Fruit fly (Drosophila melanogaster) ovary, adult (tissue): ENCODE results near the gene CG10657.

Source experiments
- CG17801 ChIP-seq: fragments of 200-800 bp; optimal IDR thresholded peaks from 2 replicates; lab custom pipeline; 2019; ENCODE audit warnings: missing biosample characterization, mild to moderate bottlenecking, missing genetic modification characterization, moderate library complexity; ENCODE audit not compliant: partially characterized antibody

The CG10657 gene

DNA sequence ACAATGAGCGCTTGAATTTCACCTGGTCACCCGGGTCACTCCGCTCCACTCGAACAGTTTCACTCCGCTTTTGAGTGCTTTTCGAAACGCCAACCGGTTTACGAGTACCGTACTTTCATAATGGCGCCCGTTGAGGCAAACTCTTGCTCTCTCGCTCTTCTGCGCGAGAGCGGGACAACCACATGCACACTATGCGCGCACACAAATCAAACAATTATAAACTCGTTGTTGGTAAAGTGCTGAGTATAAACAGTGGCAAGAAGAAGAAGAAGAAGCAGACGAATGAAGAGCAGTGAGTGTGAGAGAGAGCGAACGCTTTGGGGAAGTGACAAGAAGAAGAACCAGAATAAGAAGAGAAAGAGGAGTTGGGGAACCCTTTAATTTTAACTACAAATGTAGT is 29.0 kb downstream of the CG10657 start, which contains the start of gene eyg:
TSS of gene eyg (minus strand) at position 6 of the 400 bp plus-strand sequence.
- no peak for TF ChIP-seq CG17801 (GFP tag; lab: Kevin White, UChicago)

DNA sequence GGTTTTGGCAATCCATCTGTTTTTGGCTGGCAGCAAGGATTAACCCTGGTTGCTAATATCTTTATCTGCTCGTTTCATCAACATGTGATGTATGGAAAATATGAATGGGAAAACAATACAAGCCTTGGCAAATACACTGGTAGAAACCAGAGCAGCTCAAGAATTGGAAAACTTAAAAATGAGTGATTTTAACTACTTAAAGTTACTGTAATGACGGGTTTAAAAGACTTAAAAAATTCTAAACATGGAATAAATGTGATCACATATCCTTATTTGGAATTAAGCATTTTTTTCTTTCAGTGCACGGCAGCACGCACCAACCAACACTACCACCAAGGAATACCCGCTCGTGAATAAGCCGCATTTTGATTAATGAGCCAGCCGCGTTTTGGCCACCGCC is 31.8 kb downstream of the CG10657 start:
- TF ChIP-seq CG17801 (GFP tag; lab: Kevin White, UChicago): no peak

DNA sequence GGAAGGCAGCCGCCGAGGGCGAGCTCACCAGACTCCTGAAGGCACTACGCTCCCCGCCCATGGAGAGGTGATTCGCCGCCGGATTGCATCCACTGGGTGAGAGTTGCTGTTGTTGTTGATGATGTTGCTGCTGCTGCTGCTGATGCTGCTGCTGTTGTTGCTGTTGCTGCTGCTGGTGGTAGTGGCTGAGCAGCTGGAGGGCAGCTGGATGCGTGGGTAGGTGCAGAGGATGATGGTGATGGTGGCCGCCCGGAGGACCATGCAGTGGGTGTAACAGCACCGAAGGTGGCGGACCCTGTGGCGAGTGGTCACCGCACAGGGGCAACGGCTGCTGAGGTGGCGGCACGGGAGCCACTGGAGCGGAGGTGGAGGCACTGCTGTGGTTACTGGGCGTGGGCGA is 33.4 kb downstream of the CG10657 start:
- no peak for TF ChIP-seq CG17801 (GFP tag; lab: Kevin White, UChicago)

DNA sequence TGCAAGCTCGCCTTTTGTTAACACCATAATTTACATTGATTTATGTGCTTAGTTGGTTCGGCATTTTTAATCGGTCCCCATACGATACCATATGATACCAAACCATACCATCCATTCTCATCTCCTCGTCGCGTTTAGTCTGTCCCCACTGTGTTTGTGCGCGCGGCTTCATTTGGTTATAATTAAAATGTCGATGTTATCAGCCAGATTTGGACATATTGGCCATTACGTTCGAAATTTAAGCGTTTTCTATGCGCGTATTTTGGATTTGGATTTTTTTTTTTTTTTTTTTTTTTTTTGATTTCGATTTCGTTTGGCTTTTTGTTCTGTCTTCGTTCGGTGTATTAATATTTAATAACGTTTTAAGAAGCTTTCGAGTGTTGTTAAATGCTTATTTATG is 35.1 kb downstream of the CG10657 start:
- no peak for TF ChIP-seq CG17801 (GFP tag; lab: Kevin White, UChicago)

DNA sequence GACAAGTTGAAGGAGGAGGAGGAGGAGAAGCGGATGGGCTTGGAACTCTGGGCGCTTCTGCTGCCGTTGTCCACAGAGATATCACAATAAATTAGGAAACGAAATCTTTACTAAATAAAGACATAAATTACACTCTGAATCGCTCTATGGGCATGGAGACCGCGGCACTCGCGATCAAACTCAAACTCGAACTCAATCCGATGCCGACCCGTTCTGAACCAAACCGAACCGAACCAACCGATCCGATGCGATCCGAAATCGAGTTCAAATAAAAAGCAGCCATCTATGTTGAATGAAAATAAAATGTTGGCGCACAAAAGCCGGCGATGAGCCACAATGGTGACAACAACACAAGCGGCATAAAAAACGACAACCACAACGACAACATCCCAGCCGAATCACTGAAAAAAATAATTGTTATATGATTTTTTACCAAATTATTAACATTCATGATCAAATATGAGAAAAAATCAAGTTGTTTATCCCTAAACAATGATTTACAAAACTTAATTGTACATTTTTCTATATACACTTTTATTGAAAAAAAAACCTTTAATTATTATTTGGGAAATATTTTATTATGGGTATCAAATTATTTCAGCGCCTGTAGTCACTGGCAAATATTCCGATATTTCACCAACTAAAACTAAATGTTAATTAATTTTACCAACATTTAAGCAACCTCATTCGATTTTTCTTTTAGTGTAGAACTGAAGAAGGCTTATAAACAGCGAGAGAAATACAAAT is 39.9 kb downstream of the CG10657 start:
- TF ChIP-seq CG17801 (GFP tag; lab: Kevin White, UChicago): no peak

DNA sequence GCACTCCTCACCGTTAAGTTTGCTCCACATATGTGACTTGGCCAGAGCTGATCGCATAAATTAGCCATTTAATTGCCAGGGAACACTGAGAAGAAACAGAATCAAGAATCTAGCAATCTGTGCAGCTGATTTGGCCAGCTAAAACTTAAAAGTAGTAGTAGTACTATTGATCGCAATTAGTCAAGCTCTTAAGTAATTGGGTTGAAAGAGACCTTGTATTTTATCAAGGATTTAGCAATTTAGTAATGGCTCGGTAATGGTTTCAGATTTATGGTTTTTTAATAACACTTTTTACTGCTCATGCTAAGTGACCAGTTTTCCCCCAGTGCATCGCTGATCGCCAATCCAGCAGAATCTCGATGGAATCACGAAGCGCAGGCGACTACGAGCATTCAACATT is 42.0 kb downstream of the CG10657 start:
- TF ChIP-seq CG17801 (GFP tag; lab: Kevin White, UChicago): no peak

DNA sequence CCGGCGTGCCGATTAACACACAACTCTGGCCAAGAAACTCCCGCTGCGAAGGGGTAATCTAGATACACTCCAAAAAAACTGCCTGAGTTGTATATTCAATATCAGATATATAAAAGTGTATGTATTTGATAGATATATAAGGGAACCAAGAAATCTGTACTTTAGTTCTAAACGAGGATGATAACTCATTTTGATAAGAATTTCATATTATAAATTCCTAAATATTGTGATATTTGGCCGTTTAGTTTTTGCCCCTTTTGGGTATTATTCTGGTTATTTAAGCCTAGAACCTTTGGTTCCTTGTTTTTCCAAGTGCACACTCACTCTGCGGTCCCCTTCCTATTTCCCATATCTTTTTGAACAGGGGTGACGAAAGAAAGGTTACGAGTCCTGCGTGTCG is 43.5 kb downstream of the CG10657 start:
- TF ChIP-seq CG17801 (GFP tag; lab: Kevin White, UChicago): no peak

DNA sequence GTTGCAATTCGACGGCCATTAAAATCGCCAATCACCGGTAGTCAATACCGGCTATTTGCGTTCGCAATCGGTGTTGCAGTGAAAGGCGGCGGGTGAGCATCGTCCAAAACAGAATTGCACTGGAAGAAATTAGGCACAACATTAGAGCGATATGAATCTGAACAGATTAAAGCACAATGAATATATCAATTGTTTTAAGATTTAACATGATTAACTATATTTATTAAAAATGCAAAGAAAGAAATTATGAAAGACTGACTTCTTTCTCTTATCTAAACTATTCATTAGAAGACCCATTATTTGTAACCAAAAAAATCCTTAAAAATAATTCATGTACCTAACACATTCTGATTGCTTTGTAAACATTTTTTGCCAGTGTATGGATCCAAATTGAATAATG is 49.5 kb downstream of the CG10657 start:
- TF ChIP-seq CG17801 (GFP tag; lab: Kevin White, UChicago): no peak

DNA sequence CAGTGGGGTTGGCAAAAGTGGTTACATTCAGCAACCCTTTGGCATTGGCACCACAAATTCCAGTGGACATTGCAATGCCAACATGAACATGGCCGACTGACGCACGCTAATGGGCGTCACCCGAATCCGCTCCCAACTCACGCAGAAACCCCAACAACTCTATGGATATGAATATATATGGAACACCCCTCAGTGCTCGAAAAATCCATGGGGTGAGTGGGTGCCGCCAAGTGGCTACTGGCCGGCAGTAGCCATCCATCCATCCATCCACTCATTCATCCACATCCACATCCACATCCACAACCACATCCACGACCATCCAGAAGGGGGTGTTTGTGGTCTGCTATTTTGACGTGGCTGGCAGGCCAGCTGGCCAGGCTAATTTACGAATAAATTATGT is 49.9 kb downstream of the CG10657 start:
- TF ChIP-seq CG17801 (GFP tag; lab: Kevin White, UChicago): no peak

DNA sequence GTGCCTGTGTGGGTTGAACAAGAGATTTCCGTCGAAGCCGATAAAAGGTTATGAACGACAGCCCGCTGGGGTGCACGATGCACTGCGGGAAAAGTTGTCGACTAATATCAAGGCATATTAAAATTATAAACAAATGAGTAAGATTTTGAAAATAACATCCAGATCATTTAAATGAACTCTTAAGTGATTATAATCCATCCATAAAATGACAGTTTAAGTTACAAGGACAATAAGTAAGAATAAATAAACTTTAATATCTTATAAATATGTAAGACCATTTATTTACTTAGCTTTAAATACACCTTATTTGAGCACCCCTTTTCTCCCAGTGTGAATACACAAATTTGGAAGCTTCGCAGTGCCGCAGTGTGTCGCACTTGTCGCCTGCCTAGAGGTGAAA is 53.0 kb downstream of the CG10657 start:
- TF ChIP-seq CG17801 (GFP tag; lab: Kevin White, UChicago): no peak

DNA sequence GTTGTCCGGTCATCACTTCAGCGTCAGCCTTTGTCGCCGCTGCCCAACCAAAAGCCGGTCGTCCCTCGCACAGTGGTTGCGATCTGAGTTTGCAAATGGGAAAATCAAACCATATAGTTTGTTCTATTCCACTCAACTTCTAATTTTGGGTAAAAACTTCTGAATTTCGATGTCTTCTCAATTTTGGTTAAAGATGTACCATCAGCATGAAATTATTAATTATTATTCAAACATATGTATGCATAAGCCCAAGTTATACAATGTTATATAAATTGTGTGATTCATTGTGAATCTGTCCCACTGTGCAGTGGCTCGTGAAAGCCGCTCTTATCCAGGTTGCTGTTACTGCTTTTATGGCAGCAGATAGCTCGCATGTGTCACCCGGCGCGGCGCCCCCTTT is 54.4 kb downstream of the CG10657 start:
- no peak for TF ChIP-seq CG17801 (GFP tag; lab: Kevin White, UChicago)
